Fruit fly (Drosophila melanogaster): Measurements from ENCODE around the gene Spn28F.

The Spn28F gene

dm6 chr2L:8255406-8255805, 13.8 kb upstream of the Spn28F start (continued):
- TF ChIP-seq CG2889 (GFP tag; IDR thresholded peaks at IDR 0.05) (0 out of 3 replicates have a peak, but pooled peaks have one; percentile 22), bowl (GFP tag; IDR thresholded peaks at IDR 0.05) (no peak), CG13775 (GFP tag; optimal IDR thresholded peaks at IDR 0.05) (no peak), vvl (GFP tag; IDR thresholded peaks at IDR 0.05) (peak; percentile 23), gfzf (GFP tag; optimal IDR thresholded peaks at IDR 0.05) (no peak), Deaf1 (tag; optimal IDR thresholded peaks at IDR 0.05) (no peak), caup (GFP tag; optimal IDR thresholded peaks at IDR 0.05; ENCODE audit: severe bottlenecking) (no peak), fd96Cb (tag; optimal IDR thresholded peaks at IDR 0.05) (no peak), al (GFP tag; IDR thresholded peaks at IDR 0.05) (no peak), chif (GFP tag; optimal IDR thresholded peaks at IDR 0.05) (peak in 1 of 2 experiments; percentile 4), CG32532 (GFP tag; IDR thresholded peaks at IDR 0.05) (peak; percentile 72), CG1603 (tag; optimal IDR thresholded peaks at IDR 0.05) (no peak), Kr (GFP tag; optimal IDR thresholded peaks at IDR 0.05) (no peak), Oaz (GFP tag; IDR thresholded peaks at IDR 0.05) (no peak), Mrtf (GFP tag; IDR thresholded peaks at IDR 0.05) (no peak), unc-4 (GFP tag; IDR thresholded peaks at IDR 0.05; ENCODE audit: partially characterized antibody) (no peak), NC2α (GFP tag; optimal IDR thresholded peaks at IDR 0.05) (no peak), Nf-YC (tag; optimal IDR thresholded peaks at IDR 0.05) (no peak), CG7271 (tag; optimal IDR thresholded peaks at IDR 0.05) (no peak), slp2 (GFP tag; optimal IDR thresholded peaks at IDR 0.05) (no peak), Chrac-16 (GFP tag; optimal IDR thresholded peaks at IDR 0.05) (no peak), CG16813 (GFP tag; IDR thresholded peaks at IDR 0.05; ENCODE audit: partially characterized antibody) (no peak), CG2875 (GFP tag; optimal IDR thresholded peaks at IDR 0.05) (no peak), CG6683 (GFP tag; optimal IDR thresholded peaks at IDR 0.05) (no peak), CG34376 (GFP tag; optimal IDR thresholded peaks at IDR 0.05) (no peak), Mes4 (GFP tag; optimal IDR thresholded peaks at IDR 0.05) (no peak), CG16815 (GFP tag; optimal IDR thresholded peaks at IDR 0.05) (no peak), CG4730 (GFP tag; IDR thresholded peaks at IDR 0.05) (no peak), CG12744 (GFP tag; optimal IDR thresholded peaks at IDR 0.05) (no peak), ftz-f1 (GFP tag; optimal IDR thresholded peaks at IDR 0.05) (no peak), CG17829 (tag; optimal IDR thresholded peaks at IDR 0.05) (no peak), Neu2 (GFP tag; optimal IDR thresholded peaks at IDR 0.05; ENCODE audit: borderline replicate concordance) (no peak), gsb-n (tag; optimal IDR thresholded peaks at IDR 0.05) (no peak), sisA (GFP tag; IDR thresholded peaks at IDR 0.05) (peak; percentile 20; the same call in 1 of the 2 replicates), CG16863 (GFP tag; optimal IDR thresholded peaks at IDR 0.05) (no peak), ttk (GFP tag; IDR thresholded peaks at IDR 0.05) (peak; percentile 19; the same call in 1 of the 2 replicates), CG10267 (tag; optimal IDR thresholded peaks at IDR 0.05) (no peak), Med (GFP tag) (peak; percentile 44), exex (tag; optimal IDR thresholded peaks at IDR 0.05) (no peak), salm (tag; optimal IDR thresholded peaks at IDR 0.05) (no peak), nau (GFP tag; optimal IDR thresholded peaks at IDR 0.05) (no peak), CG32772 (GFP tag; IDR thresholded peaks at IDR 0.05) (0 out of 2 replicates have a peak, but pooled peaks have one; percentile 43), CG11093 (GFP tag; IDR thresholded peaks at IDR 0.05) (no peak), Dek (tag; optimal IDR thresholded peaks at IDR 0.05) (no peak), psq (GFP tag; optimal IDR thresholded peaks at IDR 0.05) (no peak), CG34224 (GFP tag; IDR thresholded peaks at IDR 0.05; ENCODE audit: partially characterized antibody) (no peak), CG7372 (GFP tag; IDR thresholded peaks at IDR 0.05) (no peak), CG17612 (GFP tag; IDR thresholded peaks at IDR 0.05) (no peak), toy (GFP tag; IDR thresholded peaks at IDR 0.05) (no peak), Taf1 (GFP tag; IDR thresholded peaks at IDR 0.05) (peak; percentile 12; the same call in 1 of the 2 replicates), slbo (GFP tag; IDR thresholded peaks at IDR 0.05) (peak; percentile 63), ap (GFP tag; IDR thresholded peaks at IDR 0.05) (no peak)
